Worm (Caenorhabditis elegans): Measurements from ENCODE around the gene nlp-5.

Gene nlp-5

DNA sequence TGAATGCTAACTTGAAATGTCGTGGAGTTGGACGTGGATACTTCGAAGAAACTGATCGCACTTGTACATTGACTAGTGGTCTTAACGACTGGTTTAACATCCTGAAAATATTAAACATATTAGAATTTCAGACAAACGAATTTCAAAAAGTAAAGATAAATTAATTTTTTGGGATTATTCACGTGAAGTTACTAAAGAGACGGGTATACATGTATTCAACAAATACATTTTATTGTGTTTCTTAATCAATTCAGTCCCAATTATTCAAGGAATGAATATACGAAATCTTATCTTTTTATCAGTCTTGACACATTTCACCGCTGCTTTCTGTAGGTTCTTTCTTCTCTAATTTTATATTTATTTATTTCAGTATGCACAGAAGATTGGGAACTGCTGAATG, 40.2 kb downstream of the nlp-5 start, which contains the start of the genes mrpl-10 and clec-142:
mrpl-10 (minus strand) TSS at position 101 of the 400 bp plus-strand sequence.
clec-142 (plus strand) TSS at position 264 of the 400 bp plus-strand sequence.
- TF ChIP-seq tab-1 (GFP tag; IDR thresholded peaks at IDR 0.05) (no peak), T22C8.4 (GFP tag; IDR thresholded peaks at IDR 0.05) (no peak), ztf-23 (GFP tag; IDR thresholded peaks at IDR 0.05) (no peak), ztf-29 (GFP tag; IDR thresholded peaks at IDR 0.05) (no peak), med-1 (GFP tag; optimal IDR thresholded peaks at IDR 0.05; ENCODE audit: insufficient read depth) (no peak), ref-1 (GFP tag; conservative IDR thresholded peaks at IDR 0.05) (no peak), klf-2 (GFP tag; conservative IDR thresholded peaks at IDR 0.05) (no peak), cog-1 (tag; optimal IDR thresholded peaks at IDR 0.05) (no peak), flt-1 (GFP tag; IDR thresholded peaks at IDR 0.05) (no peak)

DNA sequence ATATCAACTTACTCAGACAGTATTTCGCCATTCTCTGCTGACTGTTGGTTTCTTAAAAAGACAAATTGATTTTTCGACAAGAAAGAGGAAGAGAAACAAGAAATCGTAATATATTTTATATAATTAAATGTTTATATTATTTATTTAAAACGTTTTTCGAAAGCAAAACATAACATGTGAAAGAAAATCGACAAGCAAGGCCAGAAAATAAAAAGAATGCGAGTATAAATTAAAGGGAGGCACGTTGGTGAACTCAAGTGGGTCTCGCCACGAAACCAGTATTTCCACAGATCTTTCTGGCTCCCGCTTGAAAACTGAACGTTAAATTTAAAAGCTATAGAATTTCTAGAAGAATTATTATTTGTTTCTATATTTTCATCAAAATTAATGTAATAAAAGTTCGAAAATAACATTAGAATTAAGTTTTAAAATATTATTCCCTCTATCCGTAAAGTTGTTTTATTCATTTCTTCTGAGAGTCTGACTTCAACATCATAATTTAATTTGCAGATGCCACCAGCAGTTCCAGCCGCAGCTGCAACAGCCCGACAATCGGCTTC, 45.0 kb downstream of the nlp-5 start, which contains the start of the genes nst-1 and cct-4:
nst-1 (minus strand) TSS at position 51 of the 560 bp plus-strand sequence.
cct-4 (plus strand) TSS at position 510 of the 560 bp plus-strand sequence.
- TF ChIP-seq cog-1 (tag; optimal IDR thresholded peaks at IDR 0.05) (no peak), ztf-23 (GFP tag; IDR thresholded peaks at IDR 0.05) (no peak), flt-1 (GFP tag; IDR thresholded peaks at IDR 0.05) (no peak), klf-2 (GFP tag; conservative IDR thresholded peaks at IDR 0.05) (no peak), ztf-29 (GFP tag; IDR thresholded peaks at IDR 0.05) (no peak), ref-1 (GFP tag; conservative IDR thresholded peaks at IDR 0.05) (no peak), med-1 (GFP tag; optimal IDR thresholded peaks at IDR 0.05; ENCODE audit: insufficient read depth) (no peak), T22C8.4 (GFP tag; IDR thresholded peaks at IDR 0.05) (no peak), tab-1 (GFP tag; IDR thresholded peaks at IDR 0.05) (no peak)
